Worm (Caenorhabditis elegans) whole organism, L4/young adult: Measurements from ENCODE around the gene chch-3.

Experiments
- W03F9.2 ChIP-seq: fragments of 150-350 bp; optimal IDR thresholded peaks from 2 replicates; lab custom pipeline; 2014; ENCODE audit warnings: missing biosample characterization, missing genetic modification characterization
- him-1 ChIP-seq: sonication (generic microtip); optimal IDR thresholded peaks from 2 replicates; lab custom pipeline; 2016; ENCODE audit warnings: missing genotype, missing genetic modification reagents, missing genetic modification characterization, missing compliant biosample characterization

DNA sequence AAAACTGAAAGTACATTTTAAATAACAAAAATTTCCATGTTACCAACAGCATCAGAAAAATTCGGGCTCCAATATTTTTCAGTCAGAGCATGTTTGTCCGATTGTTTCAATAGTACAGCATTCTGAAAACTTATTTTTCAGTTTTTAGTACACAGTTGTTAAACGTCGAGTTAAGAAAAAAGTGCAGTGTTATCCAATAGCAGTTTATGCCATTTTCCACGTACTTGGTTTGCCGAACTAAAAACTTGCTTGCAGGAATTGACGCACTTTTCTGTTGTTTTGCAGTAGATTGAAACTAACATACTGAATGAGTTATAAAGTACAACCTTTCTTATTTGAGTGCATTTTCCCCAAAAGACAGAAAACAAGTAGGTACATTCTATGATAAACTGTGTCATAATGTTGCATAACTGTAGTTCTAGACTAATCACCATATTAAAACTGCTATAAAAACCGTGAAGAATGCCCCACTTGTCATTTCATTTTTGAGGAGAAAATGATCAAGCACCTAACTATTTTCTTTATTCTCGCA lies 18.4 kb upstream of the chch-3 start, which contains the start of the genes Y51B9A.14 and Y51B9A.8:
- TF ChIP-seq W03F9.2, result no peak
- TF ChIP-seq him-1 (tag; lab: Kevin White, UChicago), result no peak
